Worm (Caenorhabditis elegans) whole organism, early embryonic: ENCODE data around the gene ocam-1.

Source experiments
- ama-1 ChIP-seq: fragments of 150-350 bp; optimal IDR thresholded peaks from 2 replicates; lab custom pipeline; 2014
- ets-7 ChIP-seq: sonication (generic microtip); optimal IDR thresholded peaks from 2 replicates; lab custom pipeline; 2016; ENCODE audit warnings: missing genotype, missing genetic modification characterization, missing compliant biosample characterization
- flt-1 ChIP-seq: fragments of 200-800 bp; sonication (Bioruptor generic); IDR thresholded peaks from 2 replicates; pipeline ENCODE4 v1.3.6; 2022; ENCODE audit warnings: missing genetic modification characterization, missing compliant biosample characterization
- hmbx-1 ChIP-seq: sonication (generic microtip); optimal IDR thresholded peaks from 2 replicates; lab custom pipeline; 2016; ENCODE audit warnings: mild to moderate bottlenecking, missing genetic modification characterization, missing compliant biosample characterization
- hnd-1 ChIP-seq: sonication (generic microtip); optimal IDR thresholded peaks from 2 replicates; lab custom pipeline; 2016; ENCODE audit warnings: missing genetic modification characterization, missing compliant biosample characterization
- tbx-11 ChIP-seq: fragments of 200-800 bp; sonication (Bioruptor generic); IDR thresholded peaks from 2 replicates; pipeline ENCODE4 v1.3.6; 2022; ENCODE audit warnings: missing genetic modification characterization, missing compliant biosample characterization
- tra-4 ChIP-seq: sonication (generic microtip); optimal IDR thresholded peaks from 2 replicates; lab custom pipeline; 2017; ENCODE audit warnings: missing genetic modification characterization, missing compliant biosample characterization

ce11 chrV:14212813-14213212 lies 45.3 kb upstream of the ocam-1 start:
- TF ChIP-seq tbx-11 (GFP tag; lab: Robert Waterston, UW): no peak
- no peak for TF ChIP-seq flt-1
- no peak for TF ChIP-seq hmbx-1 (tag; lab: Kevin White, UChicago)
- no peak for TF ChIP-seq ama-1 (lab: Kevin White, UChicago)
- no peak for TF ChIP-seq hnd-1 (tag; lab: Kevin White, UChicago)
- TF ChIP-seq tra-4 (tag; lab: Kevin White, UChicago): no peak
- TF ChIP-seq ets-7: no peak
